Worm (Caenorhabditis elegans) whole organism, young adult: ENCODE data around the gene F09E10.5.

Source experiments
- B0261.1 ChIP-seq: sonication (generic microtip); optimal IDR thresholded peaks from 2 replicates; lab custom pipeline; 2016; ENCODE audit warnings: mild to moderate bottlenecking, missing genetic modification characterization, moderate library complexity, missing compliant biosample characterization
- B0336.3 ChIP-seq: fragments of 200-800 bp; sonication (Bioruptor generic); IDR thresholded peaks from 2 replicates; pipeline ENCODE4 v1.3.6; 2022; ENCODE audit warnings: missing genetic modification characterization, missing compliant biosample characterization
- C06A6.2 ChIP-seq: fragments of 200-800 bp; sonication (Bioruptor generic); conservative IDR thresholded peaks from 2 replicates; pipeline ENCODE4 v1.3.6; 2022; ENCODE audit warnings: missing genetic modification characterization, missing compliant biosample characterization
- D2030.7 ChIP-seq: fragments of 200-800 bp; sonication (Bioruptor generic); IDR thresholded peaks from 2 replicates; pipeline ENCODE4 v1.3.6; 2022; ENCODE audit warnings: missing genetic modification reagents, missing genetic modification characterization, missing compliant biosample characterization
- F22D6.2 ChIP-seq: sonication (generic microtip); optimal IDR thresholded peaks from 2 replicates; lab custom pipeline; 2016; ENCODE audit warnings: mild to moderate bottlenecking, missing genetic modification characterization, missing compliant biosample characterization
- F23B12.7 ChIP-seq: sonication (generic microtip); optimal IDR thresholded peaks from 2 replicates; lab custom pipeline; 2017; ENCODE audit warnings: missing genetic modification characterization, mild to moderate bottlenecking, missing compliant biosample characterization, antibody characterized with exemption, moderate library complexity; ENCODE audit not compliant: insufficient read depth
- F49E8.2 ChIP-seq: sonication (generic microtip); optimal IDR thresholded peaks from 3 replicates; lab custom pipeline; 2017; ENCODE audit warnings: missing genetic modification characterization, mild to moderate bottlenecking, missing compliant biosample characterization, antibody characterized with exemption, moderate library complexity; ENCODE audit not compliant: insufficient read depth
- F52B5.7 ChIP-seq: sonication (generic microtip); optimal IDR thresholded peaks from 2 replicates; lab custom pipeline; 2016; ENCODE audit warnings: mild to moderate bottlenecking, missing genetic modification characterization, missing compliant biosample characterization
- K12H6.12 ChIP-seq: fragments of 200-800 bp; sonication (Bioruptor generic); optimal IDR thresholded peaks from 2 replicates; lab custom pipeline; 2018; ENCODE audit warnings: mild to moderate bottlenecking, missing genetic modification characterization, missing compliant biosample characterization
- T07F8.4 ChIP-seq: sonication (generic microtip); optimal IDR thresholded peaks from 2 replicates; lab custom pipeline; 2016; ENCODE audit warnings: mild to moderate bottlenecking, missing genetic modification characterization, moderate library complexity, missing compliant biosample characterization
- Y95B8A.8 ChIP-seq: fragments of 200-800 bp; sonication (Bioruptor generic); IDR thresholded peaks from 2 replicates; pipeline ENCODE4 v1.3.6; 2022; ENCODE audit warnings: missing genetic modification reagents, missing genetic modification characterization, missing compliant biosample characterization
- ama-1 ChIP-seq, 3 experiments: fragments of 150-350 bp in 1 of 3; sonication (generic microtip) in 2 of 3; optimal IDR thresholded peaks; 2 replicates each; lab custom pipeline; 2014 to 2018; ENCODE audit warnings: missing biosample characterization in 2 of 3, missing genetic modification characterization in 2 of 3, missing genetic modification reagents in 2 of 3
- aptf-3 ChIP-seq: fragments of 200-800 bp; sonication (Bioruptor generic); IDR thresholded peaks from 2 replicates; pipeline ENCODE4 v1.3.6; 2022; ENCODE audit warnings: missing genetic modification characterization, missing compliant biosample characterization
- athp-1 ChIP-seq: sonication (generic microtip); optimal IDR thresholded peaks from 2 replicates; lab custom pipeline; 2017; ENCODE audit warnings: mild to moderate bottlenecking, missing genetic modification characterization, missing compliant biosample characterization
- attf-3 ChIP-seq: fragments of 200-800 bp; sonication (Bioruptor generic); conservative IDR thresholded peaks from 2 replicates; pipeline ENCODE4 v1.3.6; 2022; ENCODE audit warnings: missing genetic modification reagents, missing genetic modification characterization, missing compliant biosample characterization
- bed-1 ChIP-seq: fragments of 200-800 bp; sonication (Bioruptor generic); IDR thresholded peaks from 2 replicates; pipeline ENCODE4 v1.3.6; 2022; ENCODE audit warnings: missing genetic modification reagents, missing genetic modification characterization, missing compliant biosample characterization
- bed-2 ChIP-seq: fragments of 200-800 bp; sonication (Bioruptor generic); IDR thresholded peaks from 2 replicates; pipeline ENCODE4 v1.3.6; 2022; ENCODE audit warnings: missing genetic modification reagents, missing genetic modification characterization, missing compliant biosample characterization
- ceh-79 ChIP-seq: sonication (generic microtip); optimal IDR thresholded peaks from 2 replicates; lab custom pipeline; 2017; ENCODE audit warnings: mild to moderate bottlenecking, missing genetic modification characterization, missing compliant biosample characterization
- ceh-91 ChIP-seq: fragments of 200-800 bp; sonication (Bioruptor generic); IDR thresholded peaks from 2 replicates; pipeline ENCODE4 v1.3.6; 2022; ENCODE audit warnings: missing genetic modification reagents, missing genetic modification characterization, missing compliant biosample characterization
- chd-7 ChIP-seq: sonication (generic microtip); optimal IDR thresholded peaks from 2 replicates; lab custom pipeline; 2016; ENCODE audit warnings: mild to moderate bottlenecking, missing genetic modification characterization, moderate library complexity, missing compliant biosample characterization
- die-1 ChIP-seq: sonication (generic microtip); optimal IDR thresholded peaks from 2 replicates; lab custom pipeline; 2016; ENCODE audit warnings: missing genotype, mild to moderate bottlenecking, missing genetic modification characterization, missing compliant biosample characterization
- dox-1 ChIP-seq: fragments of 200-800 bp; sonication (Bioruptor generic); IDR thresholded peaks from 2 replicates; pipeline ENCODE4 v1.3.6; 2022; ENCODE audit warnings: missing genetic modification reagents, missing genetic modification characterization, missing compliant biosample characterization
- hlh-26 ChIP-seq: fragments of 200-800 bp; sonication (Bioruptor generic); conservative IDR thresholded peaks from 2 replicates; pipeline ENCODE4 v1.3.6; 2022; ENCODE audit warnings: missing genetic modification reagents, missing genetic modification characterization, missing compliant biosample characterization
- hrde-1 ChIP-seq: sonication (generic microtip); optimal IDR thresholded peaks from 2 replicates; lab custom pipeline; 2016; ENCODE audit warnings: missing genetic modification characterization, mild to moderate bottlenecking, missing compliant biosample characterization, moderate library complexity, missing genotype, missing genetic modification reagents, borderline replicate concordance
- hsf-1 ChIP-seq: fragments of 200-800 bp; sonication (Bioruptor generic); IDR thresholded peaks from 2 replicates; pipeline ENCODE4 v1.3.6; 2022; ENCODE audit warnings: missing genetic modification reagents, missing genetic modification characterization, missing compliant biosample characterization
- lag-1 ChIP-seq: fragments of 200-800 bp; sonication (Bioruptor generic); IDR thresholded peaks from 2 replicates; pipeline ENCODE4 v1.3.6; 2022; ENCODE audit warnings: missing genetic modification reagents, missing genetic modification characterization, missing compliant biosample characterization
- let-526 ChIP-seq: fragments of 200-800 bp; sonication (Bioruptor generic); IDR thresholded peaks from 2 replicates; pipeline ENCODE4 v1.3.6; 2022; ENCODE audit warnings: missing genetic modification reagents, missing genetic modification characterization, missing compliant biosample characterization
- lin-35 ChIP-seq, 3 experiments: fragments of 150-350 bp in 2 of 3; sonication (generic microtip) in 1 of 3; optimal IDR thresholded peaks; 2 replicates each; lab custom pipeline; 2014 to 2018; ENCODE audit warnings: missing biosample characterization in 3 of 3, missing genetic modification characterization in 3 of 3, missing genetic modification reagents in 3 of 3
- lin-54 ChIP-seq: fragments of 200-800 bp; sonication (Bioruptor generic); optimal IDR thresholded peaks from 2 replicates; lab custom pipeline; 2018; ENCODE audit warnings: mild to moderate bottlenecking, missing genetic modification characterization, missing compliant biosample characterization
- lir-1 ChIP-seq: fragments of 200-800 bp; sonication (Bioruptor generic); conservative IDR thresholded peaks from 2 replicates; pipeline ENCODE4 v1.3.6; 2022; ENCODE audit warnings: missing genetic modification reagents, missing genetic modification characterization, missing compliant biosample characterization
- lsl-1 ChIP-seq: fragments of 200-800 bp; sonication (Bioruptor generic); optimal IDR thresholded peaks from 2 replicates; lab custom pipeline; 2018; ENCODE audit warnings: mild to moderate bottlenecking, missing genetic modification characterization, moderate library complexity, missing compliant biosample characterization
- madf-10 ChIP-seq: sonication (generic microtip); optimal IDR thresholded peaks from 2 replicates; lab custom pipeline; 2016; ENCODE audit warnings: mild to moderate bottlenecking, missing genetic modification characterization, missing compliant biosample characterization
- madf-3 ChIP-seq: fragments of 200-800 bp; sonication (Bioruptor generic); IDR thresholded peaks from 2 replicates; pipeline ENCODE4 v1.3.6; 2022; ENCODE audit warnings: missing genetic modification reagents, missing genetic modification characterization, missing compliant biosample characterization
- madf-6 ChIP-seq: fragments of 200-800 bp; sonication (Bioruptor generic); IDR thresholded peaks from 2 replicates; pipeline ENCODE4 v1.3.6; 2022; ENCODE audit warnings: missing genetic modification reagents, missing genetic modification characterization, missing compliant biosample characterization
- mcd-1 ChIP-seq: fragments of 200-800 bp; sonication (Bioruptor generic); IDR thresholded peaks from 2 replicates; pipeline ENCODE4 v1.3.6; 2022; ENCODE audit warnings: missing genetic modification reagents, missing genetic modification characterization, missing compliant biosample characterization
- mes-4 ChIP-seq: sonication (generic microtip); optimal IDR thresholded peaks from 2 replicates; lab custom pipeline; 2016; ENCODE audit warnings: missing genotype, missing genetic modification characterization, missing compliant biosample characterization
- nfyb-1 ChIP-seq: fragments of 200-800 bp; sonication (Bioruptor generic); IDR thresholded peaks from 2 replicates; pipeline ENCODE4 v1.3.6; 2022; ENCODE audit warnings: missing genetic modification reagents, missing genetic modification characterization, missing compliant biosample characterization
- repo-1 ChIP-seq: sonication (generic microtip); optimal IDR thresholded peaks from 2 replicates; lab custom pipeline; 2017; ENCODE audit warnings: mild to moderate bottlenecking, missing genetic modification characterization, missing compliant biosample characterization
- rpc-1 ChIP-seq, 2 experiments: fragments of 150-350 bp in 1 of 2; sonication (generic microtip) in 1 of 2; optimal IDR thresholded peaks; 2 replicates each; lab custom pipeline; 2014 to 2018; ENCODE audit warnings: missing biosample characterization in 1 of 2, missing genetic modification characterization in 1 of 2, missing genetic modification reagents in 1 of 2, missing genotype in 1 of 2
- sea-2 ChIP-seq: fragments of 200-800 bp; sonication (Bioruptor generic); IDR thresholded peaks from 2 replicates; pipeline ENCODE4 v1.3.6; 2022; ENCODE audit warnings: missing genetic modification characterization, missing compliant biosample characterization
- snpc-1.3 ChIP-seq: sonication (generic microtip); optimal IDR thresholded peaks from 2 replicates; lab custom pipeline; 2017; ENCODE audit warnings: missing genetic modification characterization, mild to moderate bottlenecking, missing compliant biosample characterization, antibody characterized with exemption, moderate library complexity, missing genotype, missing genetic modification reagents; ENCODE audit not compliant: insufficient read depth
- snpc-3.4 ChIP-seq: sonication (generic microtip); optimal IDR thresholded peaks from 2 replicates; lab custom pipeline; 2017; ENCODE audit warnings: missing genetic modification characterization, mild to moderate bottlenecking, missing compliant biosample characterization, antibody characterized with exemption, moderate library complexity, missing genotype, missing genetic modification reagents
- unc-130 ChIP-seq: sonication (generic microtip); optimal IDR thresholded peaks from 2 replicates; lab custom pipeline; 2016; ENCODE audit warnings: missing genetic modification reagents, missing genetic modification characterization, missing compliant biosample characterization
- unc-62 ChIP-seq: fragments of 150-350 bp; optimal IDR thresholded peaks from 2 replicates; lab custom pipeline; 2014; ENCODE audit warnings: missing biosample characterization, missing genetic modification reagents, missing genetic modification characterization
- xnd-1 ChIP-seq: sonication (generic microtip); optimal IDR thresholded peaks from 2 replicates; lab custom pipeline; 2016; ENCODE audit warnings: missing genotype, missing genetic modification reagents, missing genetic modification characterization, missing compliant biosample characterization
- ztf-28 ChIP-seq: fragments of 200-800 bp; sonication (Bioruptor generic); IDR thresholded peaks from 2 replicates; pipeline ENCODE4 v1.3.6; 2022; ENCODE audit warnings: missing genetic modification reagents, missing genetic modification characterization, missing compliant biosample characterization
- ztf-6 ChIP-seq: fragments of 200-800 bp; sonication (Bioruptor generic); IDR thresholded peaks from 2 replicates; pipeline ENCODE4 v1.3.6; 2022; ENCODE audit warnings: missing genetic modification reagents, missing genetic modification characterization, missing compliant biosample characterization

Gene F09E10.5

DNA sequence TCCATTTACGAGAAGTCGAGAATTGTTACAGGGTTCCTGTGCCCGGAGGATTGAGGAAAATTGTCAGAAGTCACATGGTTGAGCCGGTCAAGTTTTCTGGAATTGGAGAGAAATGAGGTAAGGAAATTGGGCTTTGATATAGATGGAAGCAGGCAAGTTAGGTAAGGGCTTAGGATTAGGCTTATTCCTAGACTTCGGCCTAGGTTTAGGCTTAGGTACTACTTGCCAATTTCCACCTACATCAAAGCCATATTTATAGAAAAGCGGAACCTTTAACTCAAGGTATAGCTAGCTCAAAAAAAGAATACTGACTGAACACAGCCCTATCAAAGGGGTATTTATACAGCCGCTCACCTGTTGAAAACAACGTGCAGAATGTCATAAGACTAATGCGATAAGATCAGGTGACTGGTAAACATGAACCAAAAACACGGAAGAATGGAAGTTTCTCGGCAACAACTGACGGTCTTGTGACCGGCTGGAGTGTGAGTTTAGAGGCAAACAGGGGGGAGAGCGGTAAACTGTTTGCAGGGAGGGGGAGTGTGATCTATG lies 10.4 kb upstream of the F09E10.5 start (continued):
- TF ChIP-seq ceh-91 (GFP tag; lab: Robert Waterston, UW) (no peak), T07F8.4 (no peak), hrde-1 (no peak), unc-62 (GFP tag; lab: Kevin White, UChicago) (peak; percentile 81), let-526 (peak; percentile 93), madf-3 (GFP tag; lab: Robert Waterston, UW) (no peak), bed-1 (GFP tag; lab: Robert Waterston, UW) (no peak), snpc-1.3 (tag; lab: Kevin White, UChicago) (no peak), ztf-6 (GFP tag; lab: Robert Waterston, UW) (no peak), die-1 (no peak), chd-7 (tag; lab: Kevin White, UChicago) (peak; percentile 44), repo-1 (tag; lab: Kevin White, UChicago) (peak; percentile 37), snpc-3.4 (tag; lab: Kevin White, UChicago) (no peak), dox-1 (GFP tag; lab: Robert Waterston, UW) (no peak), rpc-1 (optimal IDR thresholded peaks at IDR 0.05; lab: Kevin White, UChicago) (no peak), rpc-1 (tag; optimal IDR thresholded peaks at IDR 0.05; lab: Kevin White, UChicago) (no peak), F22D6.2 (tag; lab: Kevin White, UChicago) (peak; percentile 68), lin-35 (GFP tag; optimal IDR thresholded peaks at IDR 0.05; lab: Kevin White, UChicago) (peak in 1 of 3 experiments; percentile 33), athp-1 (tag; lab: Kevin White, UChicago) (no peak), ztf-28 (GFP tag; lab: Robert Waterston, UW) (no peak), C06A6.2 (GFP tag; lab: Robert Waterston, UW) (no peak; the same call in none of the 2 replicates), attf-3 (no peak; the same call in 1 of the 2 replicates), hlh-26 (GFP tag; lab: Robert Waterston, UW) (no peak), lin-54 (GFP tag; lab: Kevin White, UChicago) (peak; percentile 50), madf-10 (tag; lab: Kevin White, UChicago) (no peak), D2030.7 (GFP tag; lab: Robert Waterston, UW) (no peak), K12H6.12 (tag; lab: Kevin White, UChicago) (no peak), B0336.3 (GFP tag; lab: Robert Waterston, UW) (peak; percentile 16; the same call in 1 of the 2 replicates), F49E8.2 (tag; lab: Kevin White, UChicago) (no peak), F23B12.7 (tag; lab: Kevin White, UChicago) (peak; percentile 56), lir-1 (GFP tag; lab: Robert Waterston, UW) (peak; percentile 47; the same call in 1 of the 2 replicates), aptf-3 (0 out of 2 replicates have a peak, but pooled peaks have one; percentile 43), xnd-1 (tag; lab: Kevin White, UChicago) (no peak), ama-1 (optimal IDR thresholded peaks at IDR 0.05; lab: Kevin White, UChicago) (peak; percentile 99), ama-1 (GFP tag; optimal IDR thresholded peaks at IDR 0.05; lab: Kevin White, UChicago) (no peak), mcd-1 (GFP tag; lab: Robert Waterston, UW) (peak; percentile 5; the same call in 1 of the 2 replicates), bed-2 (GFP tag; lab: Robert Waterston, UW) (no peak), lag-1 (no peak), mes-4 (tag; lab: Kevin White, UChicago) (no peak), unc-130 (no peak), madf-6 (GFP tag; lab: Robert Waterston, UW) (no peak), lsl-1 (GFP tag; lab: Kevin White, UChicago) (no peak), ceh-79 (tag; lab: Kevin White, UChicago) (no peak), Y95B8A.8 (GFP tag; lab: Robert Waterston, UW) (no peak), B0261.1 (no peak), F52B5.7 (tag; lab: Kevin White, UChicago) (no peak), hsf-1 (GFP tag; lab: Robert Waterston, UW) (peak; percentile 93), nfyb-1 (GFP tag; lab: Robert Waterston, UW) (peak; percentile 50; the same call in 1 of the 2 replicates), sea-2 (GFP tag; lab: Robert Waterston, UW) (no peak)
